Worm (Caenorhabditis elegans) whole organism, L1 larva: ENCODE measurements around the gene nspg-4.

Source experiments
- F16B12.6 ChIP-seq: fragments of 150-350 bp; optimal IDR thresholded peaks from 2 replicates; lab custom pipeline; 2014; ENCODE audit warnings: missing biosample characterization, missing genetic modification characterization
- alr-1 ChIP-seq: fragments of 200-800 bp; sonication (Bioruptor generic); optimal IDR thresholded peaks from 2 replicates; lab custom pipeline; 2018; ENCODE audit warnings: borderline replicate concordance, mild to moderate bottlenecking, missing genetic modification characterization, missing compliant biosample characterization
- ama-1 ChIP-seq: fragments of 150-350 bp; optimal IDR thresholded peaks from 2 replicates; lab custom pipeline; 2014
- ceh-63 ChIP-seq: fragments of 200-800 bp; sonication (Bioruptor generic); optimal IDR thresholded peaks from 2 replicates; lab custom pipeline; 2018; ENCODE audit warnings: mild to moderate bottlenecking, missing genetic modification characterization, missing compliant biosample characterization
- ceh-8 ChIP-seq: fragments of 200-800 bp; sonication (Bioruptor generic); optimal IDR thresholded peaks from 2 replicates; lab custom pipeline; 2018; ENCODE audit warnings: mild to moderate bottlenecking, missing genetic modification characterization, moderate library complexity, missing compliant biosample characterization
- ceh-82 ChIP-seq, 3 experiments: fragments of 150-350 bp in 1 of 3; sonication (generic microtip) in 2 of 3; optimal IDR thresholded peaks; 2 replicates each; lab custom pipeline; 2014 to 2017; ENCODE audit warnings: missing biosample characterization in 3 of 3, missing genetic modification characterization in 3 of 3
- ceh-88 ChIP-seq: fragments of 200-800 bp; sonication (Bioruptor generic); IDR thresholded peaks from 2 replicates; pipeline ENCODE4 v1.3.6; 2022; ENCODE audit warnings: missing genetic modification characterization, missing compliant biosample characterization
- ceh-90 ChIP-seq: sonication (generic microtip); optimal IDR thresholded peaks from 2 replicates; lab custom pipeline; 2016; ENCODE audit warnings: missing genetic modification characterization, missing compliant biosample characterization
- ces-1 ChIP-seq: fragments of 150-350 bp; optimal IDR thresholded peaks from 2 replicates; lab custom pipeline; 2014; ENCODE audit warnings: missing biosample characterization, missing genetic modification reagents, missing genetic modification characterization
- dsc-1 ChIP-seq: sonication (generic microtip); optimal IDR thresholded peaks from 2 replicates; lab custom pipeline; 2016; ENCODE audit warnings: mild to moderate bottlenecking, missing genetic modification characterization, missing compliant biosample characterization
- efl-3 ChIP-seq: fragments of 200-800 bp; sonication (Bioruptor generic); optimal IDR thresholded peaks from 2 replicates; lab custom pipeline; 2018; ENCODE audit warnings: mild to moderate bottlenecking, missing genetic modification characterization, missing compliant biosample characterization
- egl-13 ChIP-seq: sonication (generic microtip); optimal IDR thresholded peaks from 2 replicates; lab custom pipeline; 2016; ENCODE audit warnings: missing genotype, missing genetic modification reagents, missing genetic modification characterization, missing compliant biosample characterization
- elt-3 ChIP-seq, 6 experiments: fragments of 150-350 bp in 1 of 6; sonication (generic microtip); optimal IDR thresholded peaks; 2 replicates each; lab custom pipeline; 2017 to 2018; ENCODE audit warnings: missing biosample characterization in 6 of 6, missing genetic modification characterization in 6 of 6, inconsistent platforms in 1 of 6
- fkh-10 ChIP-seq: sonication (generic microtip); optimal IDR thresholded peaks from 2 replicates; lab custom pipeline; 2017; ENCODE audit warnings: missing biosample characterization, missing genetic modification reagents, missing genetic modification characterization
- fkh-8 ChIP-seq: sonication (generic microtip); optimal IDR thresholded peaks from 2 replicates; lab custom pipeline; 2016; ENCODE audit warnings: mild to moderate bottlenecking, missing genetic modification characterization, missing compliant biosample characterization
- fos-1 ChIP-seq: fragments of 150-350 bp; optimal IDR thresholded peaks from 2 replicates; lab custom pipeline; 2014; ENCODE audit warnings: missing biosample characterization, missing genetic modification characterization
- grh-1 ChIP-seq: fragments of 200-800 bp; sonication (Bioruptor generic); IDR thresholded peaks from 2 replicates; pipeline ENCODE4 v1.3.6; 2022; ENCODE audit warnings: missing genetic modification reagents, missing genetic modification characterization, missing compliant biosample characterization
- hlh-17 ChIP-seq: fragments of 200-800 bp; sonication (Bioruptor generic); optimal IDR thresholded peaks from 2 replicates; lab custom pipeline; 2018; ENCODE audit warnings: missing genetic modification characterization, mild to moderate bottlenecking, missing compliant biosample characterization, moderate library complexity, borderline replicate concordance
- hpl-2 ChIP-seq: fragments of 150-350 bp; optimal IDR thresholded peaks from 2 replicates; lab custom pipeline; 2014; ENCODE audit warnings: missing biosample characterization, missing genetic modification reagents, missing genetic modification characterization
- irx-1 ChIP-seq: sonication (generic microtip); optimal IDR thresholded peaks from 2 replicates; lab custom pipeline; 2016; ENCODE audit warnings: missing genetic modification characterization, missing compliant biosample characterization
- isw-1 ChIP-seq: fragments of 200-800 bp; sonication (Bioruptor generic); IDR thresholded peaks from 2 replicates; pipeline ENCODE4 v1.3.6; 2022; ENCODE audit warnings: missing genetic modification characterization, missing compliant biosample characterization
- jun-1 ChIP-seq: fragments of 150-350 bp; optimal IDR thresholded peaks from 2 replicates; lab custom pipeline; 2014; ENCODE audit warnings: missing biosample characterization, missing genetic modification reagents, missing genetic modification characterization
- lin-13 ChIP-seq: fragments of 150-350 bp; optimal IDR thresholded peaks from 2 replicates; lab custom pipeline; 2014; ENCODE audit warnings: missing biosample characterization, missing genetic modification reagents, missing genetic modification characterization
- lin-14 ChIP-seq: fragments of 200-800 bp; sonication (Bioruptor generic); optimal IDR thresholded peaks from 2 replicates; lab custom pipeline; 2018; ENCODE audit warnings: mild to moderate bottlenecking, missing genetic modification characterization, moderate library complexity, missing compliant biosample characterization
- lin-35 ChIP-seq, 2 experiments: fragments of 150-350 bp; optimal IDR thresholded peaks; 2 replicates each; lab custom pipeline; 2014; ENCODE audit warnings: missing biosample characterization in 2 of 2, missing genetic modification characterization in 2 of 2, missing genetic modification reagents in 2 of 2
- lsy-2 ChIP-seq, 2 experiments: fragments of 150-350 bp; optimal IDR thresholded peaks; 2 replicates each; lab custom pipeline; 2014; ENCODE audit warnings: missing biosample characterization in 2 of 2, missing genetic modification characterization in 2 of 2
- mdl-1 ChIP-seq, 2 experiments: fragments of 150-350 bp; optimal IDR thresholded peaks; 2 replicates each; lab custom pipeline; 2014 to 2017; ENCODE audit warnings: missing biosample characterization in 2 of 2, missing genetic modification characterization in 2 of 2, inconsistent platforms in 1 of 2
- mef-2 ChIP-seq: fragments of 150-350 bp; optimal IDR thresholded peaks from 2 replicates; lab custom pipeline; 2014; ENCODE audit warnings: missing biosample characterization, missing genetic modification characterization
- mep-1 ChIP-seq: fragments of 150-350 bp; optimal IDR thresholded peaks from 2 replicates; lab custom pipeline; 2014; ENCODE audit warnings: missing biosample characterization, missing genetic modification characterization
- nhr-11 ChIP-seq: fragments of 150-350 bp; optimal IDR thresholded peaks from 2 replicates; lab custom pipeline; 2014; ENCODE audit warnings: missing biosample characterization, missing genetic modification characterization
- nhr-19 ChIP-seq: fragments of 200-800 bp; sonication (Bioruptor generic); conservative IDR thresholded peaks from 2 replicates; pipeline ENCODE4 v1.3.6; 2022; ENCODE audit warnings: missing genetic modification characterization, missing compliant biosample characterization
- nhr-20 ChIP-seq: sonication (generic microtip); optimal IDR thresholded peaks from 2 replicates; lab custom pipeline; 2016; ENCODE audit warnings: mild to moderate bottlenecking, missing genetic modification characterization, missing compliant biosample characterization
- nhr-237 ChIP-seq: fragments of 150-350 bp; optimal IDR thresholded peaks from 2 replicates; lab custom pipeline; 2014; ENCODE audit warnings: missing biosample characterization, missing genetic modification characterization
- nhr-28 ChIP-seq: fragments of 150-350 bp; optimal IDR thresholded peaks from 2 replicates; lab custom pipeline; 2014; ENCODE audit warnings: missing biosample characterization, missing genetic modification characterization
- nhr-76 ChIP-seq: sonication (generic microtip); optimal IDR thresholded peaks from 2 replicates; lab custom pipeline; 2017; ENCODE audit warnings: missing biosample characterization, missing genetic modification characterization
- nhr-77 ChIP-seq: fragments of 150-350 bp; optimal IDR thresholded peaks from 2 replicates; lab custom pipeline; 2014; ENCODE audit warnings: missing biosample characterization, missing genetic modification characterization
- nhr-84 ChIP-seq: sonication (generic microtip); optimal IDR thresholded peaks from 2 replicates; lab custom pipeline; 2017; ENCODE audit warnings: missing biosample characterization, missing genetic modification characterization
- nhr-90 ChIP-seq: sonication (generic microtip); optimal IDR thresholded peaks from 2 replicates; lab custom pipeline; 2016; ENCODE audit warnings: mild to moderate bottlenecking, missing genetic modification characterization, missing compliant biosample characterization; ENCODE audit not compliant: poor library complexity
- pax-3 ChIP-seq: fragments of 200-800 bp; sonication (Bioruptor generic); optimal IDR thresholded peaks from 2 replicates; lab custom pipeline; 2018; ENCODE audit warnings: mild to moderate bottlenecking, missing genetic modification characterization, moderate library complexity, missing compliant biosample characterization
- pqm-1 ChIP-seq: sonication (generic microtip); optimal IDR thresholded peaks from 3 replicates; lab custom pipeline; 2017; ENCODE audit warnings: missing biosample characterization, missing genetic modification characterization
- rnt-1 ChIP-seq: sonication (generic microtip); optimal IDR thresholded peaks from 2 replicates; lab custom pipeline; 2016; ENCODE audit warnings: mild to moderate bottlenecking, missing genetic modification characterization, moderate library complexity, missing compliant biosample characterization
- snpc-4 ChIP-seq: fragments of 150-350 bp; optimal IDR thresholded peaks from 2 replicates; lab custom pipeline; 2014; ENCODE audit warnings: missing biosample characterization, missing genetic modification characterization
- swsn-7 ChIP-seq: sonication (generic microtip); optimal IDR thresholded peaks from 2 replicates; lab custom pipeline; 2016; ENCODE audit warnings: missing genetic modification characterization, missing compliant biosample characterization
- tlp-1 ChIP-seq: fragments of 150-350 bp; optimal IDR thresholded peaks from 2 replicates; lab custom pipeline; 2014; ENCODE audit warnings: missing biosample characterization, missing genetic modification characterization
- unc-30 ChIP-seq: sonication (generic microtip); optimal IDR thresholded peaks from 2 replicates; lab custom pipeline; 2017; ENCODE audit warnings: missing biosample characterization, missing genetic modification characterization
- unc-62 ChIP-seq: fragments of 150-350 bp; optimal IDR thresholded peaks from 2 replicates; lab custom pipeline; 2014; ENCODE audit warnings: missing biosample characterization, missing genetic modification reagents, missing genetic modification characterization
- unc-86 ChIP-seq: sonication (generic microtip); optimal IDR thresholded peaks from 2 replicates; lab custom pipeline; 2016; ENCODE audit warnings: missing genetic modification characterization, missing compliant biosample characterization
- vab-15 ChIP-seq: sonication (generic microtip); optimal IDR thresholded peaks from 2 replicates; lab custom pipeline; 2017; ENCODE audit warnings: missing genotype, mild to moderate bottlenecking, missing genetic modification characterization, missing compliant biosample characterization
- xbp-1 ChIP-seq: sonication (generic microtip); optimal IDR thresholded peaks from 2 replicates; lab custom pipeline; 2016; ENCODE audit warnings: missing genetic modification characterization, missing compliant biosample characterization
- zag-1 ChIP-seq: fragments of 150-350 bp; optimal IDR thresholded peaks from 2 replicates; lab custom pipeline; 2014; ENCODE audit warnings: missing biosample characterization, missing genetic modification characterization
- ztf-4 ChIP-seq: fragments of 150-350 bp; optimal IDR thresholded peaks from 2 replicates; lab custom pipeline; 2014; ENCODE audit warnings: missing biosample characterization, missing genetic modification characterization

nspg-4 gene

ce11 chrX:3374642-3375041 is 24.4 kb upstream of the nspg-4 start, which contains the start of gene clc-3:
TSS of gene clc-3 (minus strand) at chrX:3374742.
- no peak for TF ChIP-seq pqm-1
- peak; percentile 2 for TF ChIP-seq lin-14 (GFP tag; lab: Kevin White, UChicago)
- no peak for TF ChIP-seq mdl-1 (tag; optimal IDR thresholded peaks at IDR 0.05; lab: Kevin White, UChicago)
- TF ChIP-seq, all 84 proteins: peak for 1

ce11 chrX:3371264-3371663 is 21.1 kb upstream of the nspg-4 start:
- TF ChIP-seq ztf-4 (tag; lab: Kevin White, UChicago) (no peak), xbp-1 (tag; lab: Kevin White, UChicago) (peak; percentile 59), dsc-1 (tag; lab: Kevin White, UChicago) (peak; percentile 74), irx-1 (peak; percentile 56), rnt-1 (tag; lab: Kevin White, UChicago) (peak; percentile 75), alr-1 (no peak), ama-1 (lab: Kevin White, UChicago) (no peak), nhr-19 (GFP tag; lab: Robert Waterston, UW) (peak; percentile 77), unc-62 (GFP tag; lab: Kevin White, UChicago) (no peak), grh-1 (GFP tag; lab: Robert Waterston, UW) (peak; percentile 20; the same call in 1 of the 2 replicates), fos-1 (tag; lab: Kevin White, UChicago) (peak; percentile 49), ceh-90 (tag; lab: Kevin White, UChicago) (peak; percentile 24), lin-35 (GFP tag; optimal IDR thresholded peaks at IDR 0.05; lab: Kevin White, UChicago) (peak; percentile 49 to 70), ceh-63 (GFP tag; lab: Kevin White, UChicago) (no peak), ces-1 (no peak), jun-1 (tag; lab: Kevin White, UChicago) (peak; percentile 69), lin-13 (GFP tag; lab: Kevin White, UChicago) (peak; percentile 5), isw-1 (peak; percentile 38), nhr-84 (tag; lab: Kevin White, UChicago) (no peak), hlh-17 (GFP tag; lab: Kevin White, UChicago) (no peak), F16B12.6 (tag; lab: Kevin White, UChicago) (no peak), lin-14 (GFP tag; lab: Kevin White, UChicago) (peak; percentile 80), nhr-76 (tag; lab: Kevin White, UChicago) (peak; percentile 14), ceh-88 (GFP tag; lab: Robert Waterston, UW) (peak; percentile 50; the same call in 1 of the 2 replicates), pqm-1 (no peak), nhr-237 (tag; lab: Kevin White, UChicago) (peak; percentile 37), nhr-77 (tag; lab: Kevin White, UChicago) (peak; percentile 74), tlp-1 (tag; lab: Kevin White, UChicago) (no peak), fkh-8 (tag; lab: Kevin White, UChicago) (peak; percentile 68), lsy-2 (tag; optimal IDR thresholded peaks at IDR 0.05; lab: Kevin White, UChicago) (peak; percentile 30 to 67), nhr-28 (tag; lab: Kevin White, UChicago) (no peak), efl-3 (GFP tag; lab: Kevin White, UChicago) (no peak), swsn-7 (tag; lab: Kevin White, UChicago) (peak; percentile 71), fkh-10 (GFP tag; lab: Kevin White, UChicago) (peak; percentile 53), snpc-4 (tag; lab: Kevin White, UChicago) (peak; percentile 14), pax-3 (tag; lab: Kevin White, UChicago) (no peak), unc-30 (no peak), nhr-11 (tag; lab: Kevin White, UChicago) (no peak), nhr-90 (tag; lab: Kevin White, UChicago) (peak; percentile 71), ceh-8 (GFP tag; lab: Kevin White, UChicago) (peak; percentile 43), mef-2 (tag; lab: Kevin White, UChicago) (no peak), ceh-82 (tag; optimal IDR thresholded peaks at IDR 0.05; lab: Kevin White, UChicago) (peak; percentile 36 to 75 (median 65)), vab-15 (tag; lab: Kevin White, UChicago) (peak; percentile 12), elt-3 (tag; optimal IDR thresholded peaks at IDR 0.05; lab: Kevin White, UChicago) (peak in 2 of 6 experiments; percentile 18 to 49), egl-13 (tag; lab: Kevin White, UChicago) (peak; percentile 27), zag-1 (tag; lab: Kevin White, UChicago) (no peak), unc-86 (peak; percentile 66), hpl-2 (GFP tag; lab: Kevin White, UChicago) (no peak), mep-1 (tag; lab: Kevin White, UChicago) (peak; percentile 64), nhr-20 (peak; percentile 76)
